Fruit fly (Drosophila melanogaster) whole organism, adult: Measurements from ENCODE around the gene rho-4.

Experiments
- CG12768 ChIP-seq: fragments of 200-800 bp; sonication (Bioruptor generic); optimal IDR thresholded peaks from 2 replicates; lab custom pipeline; 2017; ENCODE audit warnings: missing biosample characterization, missing genetic modification characterization, mild to moderate bottlenecking, moderate library complexity, missing genetic modification reagents
- CG14711 ChIP-seq: fragments of 200-800 bp; sonication (Bioruptor generic); optimal IDR thresholded peaks from 2 replicates; lab custom pipeline; 2018; ENCODE audit warnings: missing biosample characterization, mild to moderate bottlenecking, missing genetic modification characterization, moderate library complexity
- CG7101 ChIP-seq: fragments of 200-800 bp; sonication (Bioruptor generic); optimal IDR thresholded peaks from 2 replicates; lab custom pipeline; 2018; ENCODE audit warnings: missing biosample characterization, mild to moderate bottlenecking, missing genetic modification characterization, moderate library complexity
- bab1 ChIP-seq: fragments of 200-800 bp; sonication (Bioruptor generic); optimal IDR thresholded peaks from 3 replicates; lab custom pipeline; 2019; ENCODE audit warnings: missing biosample characterization, mild to moderate bottlenecking, missing genetic modification characterization, moderate library complexity
- pad ChIP-seq: fragments of 200-800 bp; sonication (Bioruptor generic); optimal IDR thresholded peaks from 3 replicates; lab custom pipeline; 2017; ENCODE audit warnings: missing biosample characterization, missing genetic modification characterization, mild to moderate bottlenecking, moderate library complexity, missing genetic modification reagents

DNA sequence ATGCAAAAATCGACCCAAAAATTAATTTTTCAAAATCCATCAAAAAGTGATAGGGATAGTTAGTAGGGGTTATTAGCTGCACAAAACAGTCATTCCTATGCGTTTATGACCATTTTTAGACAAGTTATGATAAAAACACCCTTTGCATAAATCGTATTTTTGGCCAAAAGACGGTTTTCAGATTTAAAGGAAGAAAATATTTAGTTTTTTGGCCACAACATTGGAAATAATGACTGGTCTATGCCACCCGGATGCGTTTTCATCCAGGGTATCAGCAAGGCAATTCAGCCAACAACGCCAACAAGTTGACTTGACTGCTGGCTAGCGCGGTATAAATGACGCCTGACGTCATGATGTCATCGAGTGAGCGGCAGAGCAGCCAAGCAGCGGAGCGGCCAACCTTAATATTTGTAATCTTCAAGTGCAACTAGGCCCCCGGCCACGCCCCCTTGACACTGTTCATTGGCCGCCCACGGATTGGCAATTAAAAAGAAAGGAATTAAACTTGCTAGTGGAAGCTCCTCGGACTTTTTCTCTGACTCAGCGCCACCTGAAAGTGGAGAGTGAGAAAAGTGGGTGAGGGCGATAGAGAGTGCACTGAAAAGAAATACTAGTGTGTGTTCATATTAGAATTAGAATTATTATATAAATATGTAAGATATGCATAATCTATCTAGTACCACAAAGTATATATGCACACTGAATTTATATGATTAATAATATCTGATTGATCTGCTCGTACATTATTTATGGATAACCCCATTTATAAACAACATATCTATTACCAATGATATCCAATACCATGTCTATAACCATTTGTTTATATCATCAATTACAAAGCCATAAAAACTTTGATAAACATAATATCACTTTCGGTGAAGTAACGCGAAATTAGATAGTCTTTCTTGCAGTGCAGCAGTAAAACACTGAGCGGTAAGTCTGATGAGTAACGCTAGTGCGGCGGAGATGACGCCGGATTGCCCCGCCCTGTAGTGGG, 39.6 kb upstream of the rho-4 start:
- peak; percentile 95 for TF ChIP-seq bab1 (GFP tag; lab: Kevin White, UChicago)
- peak; percentile 85 for TF ChIP-seq CG14711 (tag; lab: Kevin White, UChicago)
- peak; percentile 91 for TF ChIP-seq CG12768 (GFP tag; lab: Kevin White, UChicago)
- TF ChIP-seq pad (GFP tag; lab: Kevin White, UChicago) = peak; percentile 89
- peak; percentile 96 for TF ChIP-seq CG7101
